Fruit fly (Drosophila melanogaster): ENCODE data around the gene TwdlT.

TwdlT gene

DNA sequence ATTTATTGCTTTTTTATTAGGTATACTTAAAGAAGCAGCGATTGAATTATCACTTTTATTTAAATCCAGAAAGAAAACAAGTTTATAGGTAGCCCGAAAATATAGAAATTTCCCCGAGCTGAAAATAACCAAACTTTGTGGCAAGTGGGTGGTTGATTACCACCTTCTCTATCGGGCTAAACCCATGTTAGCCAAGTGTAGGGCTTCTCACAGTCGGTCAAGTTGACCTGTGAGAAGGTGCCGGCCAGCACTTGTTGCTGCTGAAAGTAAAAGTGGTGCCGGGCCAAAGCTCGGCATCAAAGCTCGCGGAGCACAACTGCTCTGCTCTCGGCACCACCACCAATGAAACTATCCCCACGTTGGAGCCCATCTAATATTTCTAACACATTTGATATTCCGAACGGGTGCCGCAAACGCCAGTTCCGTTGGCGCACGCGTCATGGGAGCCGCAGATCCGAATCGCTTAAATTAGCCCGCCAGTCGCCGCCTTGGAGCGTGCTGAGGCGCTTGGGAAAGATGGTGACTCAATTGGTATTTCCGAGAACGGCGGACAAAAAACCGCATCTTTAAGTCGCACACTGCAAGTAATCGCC lies 22.0 kb downstream of the TwdlT start (continued):
- TF ChIP-seq CG5953 (GFP tag; IDR thresholded peaks at IDR 0.05): no peak
- TF ChIP-seq en (GFP tag; optimal IDR thresholded peaks at IDR 0.05): no peak
- no peak for TF ChIP-seq Bgb (GFP tag; IDR thresholded peaks at IDR 0.05; ENCODE audit: partially characterized antibody)
- no peak for TF ChIP-seq nau (GFP tag; optimal IDR thresholded peaks at IDR 0.05)
- TF ChIP-seq abd-A (tag; optimal IDR thresholded peaks at IDR 0.05): no peak
- no peak for TF ChIP-seq unc-4 (GFP tag; IDR thresholded peaks at IDR 0.05; ENCODE audit: partially characterized antibody)
- TF ChIP-seq CrebB (tag; optimal IDR thresholded peaks at IDR 0.05): no peak
- TF ChIP-seq CG10321 (GFP tag; IDR thresholded peaks at IDR 0.05): no peak
- no peak for TF ChIP-seq sob (GFP tag; IDR thresholded peaks at IDR 0.05)

DNA sequence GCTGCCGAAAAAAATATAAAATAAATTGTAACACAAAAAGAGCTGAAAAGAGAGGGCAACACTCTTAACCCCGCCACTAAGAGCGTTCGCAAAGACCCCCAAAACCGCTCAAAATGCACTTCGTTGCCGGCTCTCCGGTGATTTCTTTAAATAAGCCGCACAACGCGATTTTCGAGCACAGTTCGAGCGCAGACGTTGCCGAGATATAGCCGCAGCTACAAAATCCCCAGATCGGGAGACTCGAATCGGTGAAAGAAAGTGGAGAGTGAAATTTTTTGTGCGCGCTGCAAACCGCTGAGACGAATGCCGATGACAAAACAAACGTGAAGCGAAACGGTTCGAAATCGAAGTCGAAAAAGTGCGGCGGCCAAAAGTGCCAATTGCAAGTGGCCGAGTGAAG lies 26.7 kb downstream of the TwdlT start, which contains the start of gene CG14257:
Gene CG14257 (plus strand): TSS at position 177 of the 400 bp plus-strand sequence.
- TF ChIP-seq Blimp-1 (GFP tag; optimal IDR thresholded peaks at IDR 0.05): peak; percentile 57
- no peak for TF ChIP-seq CG6175 (GFP tag; IDR thresholded peaks at IDR 0.05)
- peak in 1 of 2 experiments; percentile 49 for TF ChIP-seq Trl (optimal IDR thresholded peaks at IDR 0.05)
- TF ChIP-seq Trl (GFP tag; optimal IDR thresholded peaks at IDR 0.05): no peak
- TF ChIP-seq CG3163 (GFP tag; optimal IDR thresholded peaks at IDR 0.05): peak; percentile 86
- TF ChIP-seq sens (GFP tag): peak; percentile 44
- peak; percentile 73; the same call in 2 of the 3 replicates for TF ChIP-seq z (GFP tag; IDR thresholded peaks at IDR 0.05)

DNA sequence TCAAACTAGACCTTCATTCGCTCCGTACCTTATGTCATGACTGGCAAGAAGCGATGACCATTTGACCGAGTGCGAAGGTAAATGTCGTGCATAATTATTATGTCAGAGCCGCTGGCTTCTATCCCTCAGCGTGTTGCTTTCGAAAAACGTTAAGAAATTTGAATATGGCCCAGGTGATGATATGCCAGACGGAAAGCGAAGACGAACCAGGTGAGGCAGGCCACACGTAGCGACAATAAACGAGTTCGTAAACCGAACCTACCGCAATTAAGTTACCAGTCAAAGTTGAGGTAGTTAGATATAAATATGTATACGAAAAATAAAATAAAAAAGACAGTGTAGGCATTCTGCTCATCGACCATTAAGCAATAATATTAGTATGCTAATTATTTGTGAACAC lies 27.6 kb downstream of the TwdlT start:
- TF ChIP-seq CG31441 (GFP tag; IDR thresholded peaks at IDR 0.05) (no peak), usp (GFP tag; optimal IDR thresholded peaks at IDR 0.05) (no peak), Atf6 (GFP tag; IDR thresholded peaks at IDR 0.05) (no peak), CG18764 (GFP tag; optimal IDR thresholded peaks at IDR 0.05) (no peak), lbe (GFP tag; optimal IDR thresholded peaks at IDR 0.05) (no peak), Hr78 (GFP tag; optimal IDR thresholded peaks at IDR 0.05) (peak in 1 of 2 experiments; percentile 70), bsh (GFP tag; optimal IDR thresholded peaks at IDR 0.05) (no peak), gcm (GFP tag; optimal IDR thresholded peaks at IDR 0.05) (no peak), phol (tag; optimal IDR thresholded peaks at IDR 0.05) (no peak), CG10654 (GFP tag; optimal IDR thresholded peaks at IDR 0.05) (no peak), CG2116 (GFP tag; optimal IDR thresholded peaks at IDR 0.05) (no peak), CG10366 (GFP tag; IDR thresholded peaks at IDR 0.05) (no peak), CG7556 (GFP tag; optimal IDR thresholded peaks at IDR 0.05) (no peak), CG4854 (GFP tag; optimal IDR thresholded peaks at IDR 0.05) (no peak), bab2 (GFP tag; optimal IDR thresholded peaks at IDR 0.05) (no peak), fd3F (GFP tag; optimal IDR thresholded peaks at IDR 0.05) (no peak), CG10979 (tag; optimal IDR thresholded peaks at IDR 0.05) (no peak), CG3726 (GFP tag; IDR thresholded peaks at IDR 0.05) (no peak), Pdp1 (GFP tag; optimal IDR thresholded peaks at IDR 0.05) (peak in 1 of 2 experiments; percentile 80), CG3281 (GFP tag; optimal IDR thresholded peaks at IDR 0.05) (no peak), so (GFP tag; IDR thresholded peaks at IDR 0.05) (no peak), CG9609 (GFP tag; optimal IDR thresholded peaks at IDR 0.05) (no peak), Drgx (GFP tag; IDR thresholded peaks at IDR 0.05) (no peak), sens (GFP tag) (no peak), nau (GFP tag; optimal IDR thresholded peaks at IDR 0.05) (no peak), CG7839 (tag; optimal IDR thresholded peaks at IDR 0.05) (no peak), ATbp (GFP tag; optimal IDR thresholded peaks at IDR 0.05) (no peak), salm (tag; optimal IDR thresholded peaks at IDR 0.05) (no peak), nerfin-2 (GFP tag; IDR thresholded peaks at IDR 0.05; ENCODE audit: partially characterized antibody) (no peak), gsb-n (tag; optimal IDR thresholded peaks at IDR 0.05) (no peak), vvl (GFP tag; IDR thresholded peaks at IDR 0.05) (peak; percentile 79), prd (optimal IDR thresholded peaks at IDR 0.05) (no peak), prd (GFP tag; IDR thresholded peaks at IDR 0.05) (no peak), kni (GFP tag; optimal IDR thresholded peaks at IDR 0.05) (peak; percentile 9)

Data from whole organism, embryonic.